Worm (Caenorhabditis elegans) whole organism, L1 larva: Measurements from ENCODE around the gene vps-45.

Source experiments
- C34B4.2 ChIP-seq: sonication (generic microtip); optimal IDR thresholded peaks from 2 replicates; lab custom pipeline; 2017; ENCODE audit warnings: mild to moderate bottlenecking, missing genetic modification characterization, missing compliant biosample characterization
- aha-1 ChIP-seq: fragments of 150-350 bp; optimal IDR thresholded peaks from 2 replicates; lab custom pipeline; 2014; ENCODE audit warnings: missing biosample characterization, missing genetic modification characterization
- alr-1 ChIP-seq: fragments of 200-800 bp; sonication (Bioruptor generic); optimal IDR thresholded peaks from 2 replicates; lab custom pipeline; 2018; ENCODE audit warnings: borderline replicate concordance, mild to moderate bottlenecking, missing genetic modification characterization, missing compliant biosample characterization
- ama-1 ChIP-seq: fragments of 150-350 bp; optimal IDR thresholded peaks from 2 replicates; lab custom pipeline; 2014
- ceh-82 ChIP-seq, 3 experiments: fragments of 150-350 bp in 1 of 3; sonication (generic microtip) in 2 of 3; optimal IDR thresholded peaks; 2 replicates each; lab custom pipeline; 2014 to 2017; ENCODE audit warnings: missing biosample characterization in 3 of 3, missing genetic modification characterization in 3 of 3
- ceh-88 ChIP-seq: fragments of 200-800 bp; sonication (Bioruptor generic); IDR thresholded peaks from 2 replicates; pipeline ENCODE4 v1.3.6; 2022; ENCODE audit warnings: missing genetic modification characterization, missing compliant biosample characterization
- dpl-1 ChIP-seq, 3 experiments: fragments of 150-350 bp in 2 of 3; sonication (generic microtip) in 1 of 3; optimal IDR thresholded peaks; 2 replicates each; lab custom pipeline; 2014 to 2017; ENCODE audit warnings: missing biosample characterization in 3 of 3, missing genetic modification characterization in 3 of 3, missing genetic modification reagents in 3 of 3
- dsc-1 ChIP-seq: sonication (generic microtip); optimal IDR thresholded peaks from 2 replicates; lab custom pipeline; 2016; ENCODE audit warnings: mild to moderate bottlenecking, missing genetic modification characterization, missing compliant biosample characterization
- efl-1 ChIP-seq, 4 experiments: fragments of 150-350 bp; optimal IDR thresholded peaks in 3 of 4; peaks in 1 of 4; 1 replicate in 1 of 4; 2 replicates in 3 of 4; lab custom pipeline; 2014; ENCODE audit warnings: missing biosample characterization in 2 of 4, missing genetic modification characterization in 2 of 4, missing genetic modification reagents in 2 of 4
- egl-27 ChIP-seq, 2 experiments: fragments of 150-350 bp in 1 of 2; sonication (generic microtip); optimal IDR thresholded peaks; 3 replicates each; lab custom pipeline; 2017 to 2018; ENCODE audit warnings: missing biosample characterization in 2 of 2, missing genetic modification characterization in 2 of 2, missing genetic modification reagents in 2 of 2
- fkh-10 ChIP-seq: sonication (generic microtip); optimal IDR thresholded peaks from 2 replicates; lab custom pipeline; 2017; ENCODE audit warnings: missing biosample characterization, missing genetic modification reagents, missing genetic modification characterization
- fkh-8 ChIP-seq: sonication (generic microtip); optimal IDR thresholded peaks from 2 replicates; lab custom pipeline; 2016; ENCODE audit warnings: mild to moderate bottlenecking, missing genetic modification characterization, missing compliant biosample characterization
- fos-1 ChIP-seq: fragments of 150-350 bp; optimal IDR thresholded peaks from 2 replicates; lab custom pipeline; 2014; ENCODE audit warnings: missing biosample characterization, missing genetic modification characterization
- grh-1 ChIP-seq: fragments of 200-800 bp; sonication (Bioruptor generic); IDR thresholded peaks from 2 replicates; pipeline ENCODE4 v1.3.6; 2022; ENCODE audit warnings: missing genetic modification reagents, missing genetic modification characterization, missing compliant biosample characterization
- hlh-17 ChIP-seq: fragments of 200-800 bp; sonication (Bioruptor generic); optimal IDR thresholded peaks from 2 replicates; lab custom pipeline; 2018; ENCODE audit warnings: missing genetic modification characterization, mild to moderate bottlenecking, missing compliant biosample characterization, moderate library complexity, borderline replicate concordance
- hlh-4 ChIP-seq: sonication (generic microtip); optimal IDR thresholded peaks from 2 replicates; lab custom pipeline; 2016; ENCODE audit warnings: mild to moderate bottlenecking, missing genetic modification characterization, missing compliant biosample characterization
- hpl-2 ChIP-seq: fragments of 150-350 bp; optimal IDR thresholded peaks from 2 replicates; lab custom pipeline; 2014; ENCODE audit warnings: missing biosample characterization, missing genetic modification reagents, missing genetic modification characterization
- lin-14 ChIP-seq: fragments of 200-800 bp; sonication (Bioruptor generic); optimal IDR thresholded peaks from 2 replicates; lab custom pipeline; 2018; ENCODE audit warnings: mild to moderate bottlenecking, missing genetic modification characterization, moderate library complexity, missing compliant biosample characterization
- lin-35 ChIP-seq, 2 experiments: fragments of 150-350 bp; optimal IDR thresholded peaks; 2 replicates each; lab custom pipeline; 2014; ENCODE audit warnings: missing biosample characterization in 2 of 2, missing genetic modification characterization in 2 of 2, missing genetic modification reagents in 2 of 2
- lin-39 ChIP-seq: fragments of 150-350 bp; optimal IDR thresholded peaks from 2 replicates; lab custom pipeline; 2014; ENCODE audit warnings: missing biosample characterization, missing genetic modification reagents, missing genetic modification characterization
- lsy-2 ChIP-seq, 2 experiments: fragments of 150-350 bp; optimal IDR thresholded peaks; 2 replicates each; lab custom pipeline; 2014; ENCODE audit warnings: missing biosample characterization in 2 of 2, missing genetic modification characterization in 2 of 2
- mab-9 ChIP-seq: fragments of 200-800 bp; sonication (Bioruptor generic); IDR thresholded peaks from 2 replicates; pipeline ENCODE4 v1.3.6; 2022; ENCODE audit warnings: missing genetic modification reagents, missing genetic modification characterization, missing compliant biosample characterization
- mef-2 ChIP-seq: fragments of 150-350 bp; optimal IDR thresholded peaks from 2 replicates; lab custom pipeline; 2014; ENCODE audit warnings: missing biosample characterization, missing genetic modification characterization
- mep-1 ChIP-seq: fragments of 150-350 bp; optimal IDR thresholded peaks from 2 replicates; lab custom pipeline; 2014; ENCODE audit warnings: missing biosample characterization, missing genetic modification characterization
- nhr-12 ChIP-seq: sonication (generic microtip); optimal IDR thresholded peaks from 2 replicates; lab custom pipeline; 2017; ENCODE audit warnings: missing biosample characterization, missing genetic modification characterization
- nhr-19 ChIP-seq: fragments of 200-800 bp; sonication (Bioruptor generic); conservative IDR thresholded peaks from 2 replicates; pipeline ENCODE4 v1.3.6; 2022; ENCODE audit warnings: missing genetic modification characterization, missing compliant biosample characterization
- nhr-20 ChIP-seq: sonication (generic microtip); optimal IDR thresholded peaks from 2 replicates; lab custom pipeline; 2016; ENCODE audit warnings: mild to moderate bottlenecking, missing genetic modification characterization, missing compliant biosample characterization
- nhr-237 ChIP-seq: fragments of 150-350 bp; optimal IDR thresholded peaks from 2 replicates; lab custom pipeline; 2014; ENCODE audit warnings: missing biosample characterization, missing genetic modification characterization
- nhr-47 ChIP-seq: sonication (generic microtip); optimal IDR thresholded peaks from 2 replicates; lab custom pipeline; 2016; ENCODE audit warnings: mild to moderate bottlenecking, missing genetic modification characterization, moderate library complexity, missing compliant biosample characterization
- nhr-77 ChIP-seq: fragments of 150-350 bp; optimal IDR thresholded peaks from 2 replicates; lab custom pipeline; 2014; ENCODE audit warnings: missing biosample characterization, missing genetic modification characterization
- nhr-85 ChIP-seq: sonication (generic microtip); peaks from one replicate; lab custom pipeline; 2016; ENCODE audit warnings: missing genetic modification characterization, inconsistent platforms, missing compliant biosample characterization
- pag-3 ChIP-seq: sonication (generic microtip); optimal IDR thresholded peaks from 2 replicates; lab custom pipeline; 2017; ENCODE audit warnings: missing genetic modification characterization, mild to moderate bottlenecking, missing compliant biosample characterization, antibody characterized with exemption, borderline replicate concordance; ENCODE audit not compliant: insufficient read depth
- pax-3 ChIP-seq: fragments of 200-800 bp; sonication (Bioruptor generic); optimal IDR thresholded peaks from 2 replicates; lab custom pipeline; 2018; ENCODE audit warnings: mild to moderate bottlenecking, missing genetic modification characterization, moderate library complexity, missing compliant biosample characterization
- rnt-1 ChIP-seq: sonication (generic microtip); optimal IDR thresholded peaks from 2 replicates; lab custom pipeline; 2016; ENCODE audit warnings: mild to moderate bottlenecking, missing genetic modification characterization, moderate library complexity, missing compliant biosample characterization
- skn-1 ChIP-seq: fragments of 150-350 bp; optimal IDR thresholded peaks from 2 replicates; lab custom pipeline; 2014; ENCODE audit warnings: missing biosample characterization, missing genetic modification characterization
- snpc-4 ChIP-seq: fragments of 150-350 bp; optimal IDR thresholded peaks from 2 replicates; lab custom pipeline; 2014; ENCODE audit warnings: missing biosample characterization, missing genetic modification characterization
- snu-23 ChIP-seq: sonication (generic microtip); optimal IDR thresholded peaks from 2 replicates; lab custom pipeline; 2016; ENCODE audit warnings: missing genetic modification characterization, missing compliant biosample characterization
- sup-37 ChIP-seq: fragments of 200-800 bp; sonication (Bioruptor generic); optimal IDR thresholded peaks from 2 replicates; lab custom pipeline; 2018; ENCODE audit warnings: mild to moderate bottlenecking, missing genetic modification characterization, missing compliant biosample characterization
- swsn-7 ChIP-seq: sonication (generic microtip); optimal IDR thresholded peaks from 2 replicates; lab custom pipeline; 2016; ENCODE audit warnings: missing genetic modification characterization, missing compliant biosample characterization
- tbx-2 ChIP-seq: sonication (generic microtip); optimal IDR thresholded peaks from 2 replicates; lab custom pipeline; 2016; ENCODE audit warnings: missing genetic modification characterization, missing compliant biosample characterization
- unc-130 ChIP-seq: fragments of 150-350 bp; optimal IDR thresholded peaks from 2 replicates; lab custom pipeline; 2017; ENCODE audit warnings: missing biosample characterization, missing genetic modification characterization, inconsistent platforms
- unc-86 ChIP-seq: sonication (generic microtip); optimal IDR thresholded peaks from 2 replicates; lab custom pipeline; 2016; ENCODE audit warnings: missing genetic modification characterization, missing compliant biosample characterization
- unc-98 ChIP-seq: fragments of 200-800 bp; sonication (Bioruptor generic); IDR thresholded peaks from 2 replicates; pipeline ENCODE4 v1.3.6; 2022; ENCODE audit warnings: missing genetic modification characterization, missing compliant biosample characterization
- vab-15 ChIP-seq: sonication (generic microtip); optimal IDR thresholded peaks from 2 replicates; lab custom pipeline; 2017; ENCODE audit warnings: missing genotype, mild to moderate bottlenecking, missing genetic modification characterization, missing compliant biosample characterization
- xbp-1 ChIP-seq: sonication (generic microtip); optimal IDR thresholded peaks from 2 replicates; lab custom pipeline; 2016; ENCODE audit warnings: missing genetic modification characterization, missing compliant biosample characterization
- ztf-11 ChIP-seq, 2 experiments: sonication (generic microtip); optimal IDR thresholded peaks; 2 replicates each; lab custom pipeline; 2016 to 2017; ENCODE audit warnings: missing genetic modification characterization in 2 of 2, missing biosample characterization in 1 of 2, missing compliant biosample characterization in 1 of 2
- ztf-4 ChIP-seq: fragments of 150-350 bp; optimal IDR thresholded peaks from 2 replicates; lab custom pipeline; 2014; ENCODE audit warnings: missing biosample characterization, missing genetic modification characterization

vps-45 gene

ce11 chrX:936013-936412 lies 38.6 kb downstream of the vps-45 start:
- TF ChIP-seq unc-86 (tag; lab: Kevin White, UChicago): no peak
- TF ChIP-seq snpc-4 (tag; lab: Kevin White, UChicago): peak; percentile 87
- peak; percentile 22 for TF ChIP-seq hlh-17
- no peak for TF ChIP-seq mef-2 (tag; lab: Kevin White, UChicago)
- TF ChIP-seq hpl-2 (GFP tag; lab: Kevin White, UChicago): no peak
- no peak for TF ChIP-seq mep-1 (tag; lab: Kevin White, UChicago)
- no peak for TF ChIP-seq fkh-10 (GFP tag; lab: Kevin White, UChicago)
- TF ChIP-seq, all 84 proteins: peak for 2

ce11 chrX:933504-933903 lies 41.1 kb downstream of the vps-45 start, which contains the start of gene F35H12.1:
TSS of gene F35H12.1 (plus strand) at chrX:933804.
- no peak for TF ChIP-seq grh-1 (GFP tag; lab: Robert Waterston, UW)
- TF ChIP-seq lin-39 (tag; lab: Kevin White, UChicago): no peak
- TF ChIP-seq nhr-85: no peak

ce11 chrX:932874-933273 lies 41.8 kb downstream of the vps-45 start:
- no peak for TF ChIP-seq nhr-77 (tag; lab: Kevin White, UChicago)
- TF ChIP-seq C34B4.2 (tag; lab: Kevin White, UChicago): no peak
- no peak for TF ChIP-seq hpl-2 (GFP tag; lab: Kevin White, UChicago)
- TF ChIP-seq ceh-88 (GFP tag; lab: Robert Waterston, UW): no peak
- TF ChIP-seq hlh-4 (tag; lab: Kevin White, UChicago): no peak
- peak in 1 of 3 experiments; percentile 8 for TF ChIP-seq dpl-1 (GFP tag; optimal IDR thresholded peaks at IDR 0.05; lab: Kevin White, UChicago)
- TF ChIP-seq lin-35 (GFP tag; optimal IDR thresholded peaks at IDR 0.05; lab: Kevin White, UChicago): peak in 1 of 2 experiments; percentile 12
- TF ChIP-seq alr-1 (tag; lab: Kevin White, UChicago): no peak
- peak; percentile 4 for TF ChIP-seq mep-1 (tag; lab: Kevin White, UChicago)
- TF ChIP-seq grh-1 (GFP tag; lab: Robert Waterston, UW): no peak
- TF ChIP-seq nhr-20: no peak
- no peak for TF ChIP-seq aha-1 (tag; lab: Kevin White, UChicago)
- peak; percentile 49 for TF ChIP-seq fkh-8
- no peak for TF ChIP-seq dsc-1 (tag; lab: Kevin White, UChicago)
- TF ChIP-seq fos-1 (tag; lab: Kevin White, UChicago): no peak
- TF ChIP-seq ztf-11 (tag; optimal IDR thresholded peaks at IDR 0.05; lab: Kevin White, UChicago): no peak
- no peak for TF ChIP-seq ama-1 (lab: Kevin White, UChicago)
- no peak for TF ChIP-seq mab-9 (GFP tag; lab: Robert Waterston, UW)
- TF ChIP-seq nhr-237: no peak
- TF ChIP-seq tbx-2: peak; percentile 14
- TF ChIP-seq nhr-47: peak; percentile 47
- no peak for TF ChIP-seq pax-3
- no peak for TF ChIP-seq nhr-19 (GFP tag; lab: Robert Waterston, UW)
- TF ChIP-seq fkh-10 (GFP tag; lab: Kevin White, UChicago): peak; percentile 65
- TF ChIP-seq skn-1: peak; percentile 55
- TF ChIP-seq unc-130 (tag; lab: Kevin White, UChicago): peak; percentile 13
- TF ChIP-seq unc-86 (tag; lab: Kevin White, UChicago): peak; percentile 37
- TF ChIP-seq egl-27 (tag; optimal IDR thresholded peaks at IDR 0.05; lab: Kevin White, UChicago): no peak
- TF ChIP-seq lsy-2 (tag; optimal IDR thresholded peaks at IDR 0.05; lab: Kevin White, UChicago): peak in 1 of 2 experiments; percentile 26
- peak; percentile 41 for TF ChIP-seq rnt-1 (tag; lab: Kevin White, UChicago)
- peak; percentile 84 for TF ChIP-seq lin-14
- no peak for TF ChIP-seq ztf-4
- TF ChIP-seq nhr-12 (tag; lab: Kevin White, UChicago): no peak
- no peak for TF ChIP-seq pag-3 (tag; lab: Kevin White, UChicago)
- TF ChIP-seq efl-1 (optimal IDR thresholded peaks at IDR 0.05; lab: Kevin White, UChicago): peak in 1 of 2 experiments; percentile 20
- peak in 1 of 2 experiments; percentile 65 for TF ChIP-seq efl-1 (GFP tag; optimal IDR thresholded peaks at IDR 0.05 in 1 of 2; lab: Kevin White, UChicago)
- peak in 2 of 3 experiments; percentile 37 to 45 for TF ChIP-seq ceh-82 (tag; optimal IDR thresholded peaks at IDR 0.05; lab: Kevin White, UChicago)
- peak; percentile 17 for TF ChIP-seq snu-23
- TF ChIP-seq unc-98 (GFP tag; lab: Robert Waterston, UW): no peak
- TF ChIP-seq snpc-4 (tag; lab: Kevin White, UChicago): no peak
- no peak for TF ChIP-seq xbp-1
- no peak for TF ChIP-seq hlh-17
- no peak for TF ChIP-seq vab-15 (tag; lab: Kevin White, UChicago)
- TF ChIP-seq sup-37 (GFP tag; lab: Kevin White, UChicago): no peak
- peak; percentile 30 for TF ChIP-seq swsn-7 (tag; lab: Kevin White, UChicago)
